Worm (Caenorhabditis elegans) whole organism, L1 larva: ENCODE measurements around the gene ins-31.

ENCODE experiments used
- C04F5.9 ChIP-seq: sonication (generic microtip); optimal IDR thresholded peaks from 2 replicates; lab custom pipeline; 2016; ENCODE audit warnings: missing genetic modification characterization, missing compliant biosample characterization
- F16B12.6 ChIP-seq: fragments of 150-350 bp; optimal IDR thresholded peaks from 2 replicates; lab custom pipeline; 2014; ENCODE audit warnings: missing biosample characterization, missing genetic modification characterization
- aha-1 ChIP-seq: fragments of 150-350 bp; optimal IDR thresholded peaks from 2 replicates; lab custom pipeline; 2014; ENCODE audit warnings: missing biosample characterization, missing genetic modification characterization
- alr-1 ChIP-seq: fragments of 200-800 bp; sonication (Bioruptor generic); optimal IDR thresholded peaks from 2 replicates; lab custom pipeline; 2018; ENCODE audit warnings: borderline replicate concordance, mild to moderate bottlenecking, missing genetic modification characterization, missing compliant biosample characterization
- aly-2 ChIP-seq: fragments of 150-350 bp; optimal IDR thresholded peaks from 2 replicates; lab custom pipeline; 2014; ENCODE audit warnings: missing biosample characterization, missing genetic modification characterization
- ceh-8 ChIP-seq: fragments of 200-800 bp; sonication (Bioruptor generic); optimal IDR thresholded peaks from 2 replicates; lab custom pipeline; 2018; ENCODE audit warnings: mild to moderate bottlenecking, missing genetic modification characterization, moderate library complexity, missing compliant biosample characterization
- ceh-82 ChIP-seq, 3 experiments: fragments of 150-350 bp in 1 of 3; sonication (generic microtip) in 2 of 3; optimal IDR thresholded peaks; 2 replicates each; lab custom pipeline; 2014 to 2017; ENCODE audit warnings: missing biosample characterization in 3 of 3, missing genetic modification characterization in 3 of 3
- ceh-88 ChIP-seq: fragments of 200-800 bp; sonication (Bioruptor generic); IDR thresholded peaks from 2 replicates; pipeline ENCODE4 v1.3.6; 2022; ENCODE audit warnings: missing genetic modification characterization, missing compliant biosample characterization
- dsc-1 ChIP-seq: sonication (generic microtip); optimal IDR thresholded peaks from 2 replicates; lab custom pipeline; 2016; ENCODE audit warnings: mild to moderate bottlenecking, missing genetic modification characterization, missing compliant biosample characterization
- efl-1 ChIP-seq, 4 experiments: fragments of 150-350 bp; optimal IDR thresholded peaks in 3 of 4; peaks in 1 of 4; 1 replicate in 1 of 4; 2 replicates in 3 of 4; lab custom pipeline; 2014; ENCODE audit warnings: missing biosample characterization in 2 of 4, missing genetic modification characterization in 2 of 4, missing genetic modification reagents in 2 of 4
- efl-3 ChIP-seq: fragments of 200-800 bp; sonication (Bioruptor generic); optimal IDR thresholded peaks from 2 replicates; lab custom pipeline; 2018; ENCODE audit warnings: mild to moderate bottlenecking, missing genetic modification characterization, missing compliant biosample characterization
- egl-27 ChIP-seq, 2 experiments: fragments of 150-350 bp in 1 of 2; sonication (generic microtip); optimal IDR thresholded peaks; 3 replicates each; lab custom pipeline; 2017 to 2018; ENCODE audit warnings: missing biosample characterization in 2 of 2, missing genetic modification characterization in 2 of 2, missing genetic modification reagents in 2 of 2
- elt-2 ChIP-seq: sonication (generic microtip); optimal IDR thresholded peaks from 2 replicates; lab custom pipeline; 2016; ENCODE audit warnings: missing genetic modification characterization, mild to moderate bottlenecking, inconsistent platforms, missing compliant biosample characterization, missing genetic modification reagents
- elt-3 ChIP-seq, 6 experiments: fragments of 150-350 bp in 1 of 6; sonication (generic microtip); optimal IDR thresholded peaks; 2 replicates each; lab custom pipeline; 2017 to 2018; ENCODE audit warnings: missing biosample characterization in 6 of 6, missing genetic modification characterization in 6 of 6, inconsistent platforms in 1 of 6
- ets-5 ChIP-seq: fragments of 200-800 bp; sonication (Bioruptor generic); IDR thresholded peaks from 2 replicates; pipeline ENCODE4 v1.3.6; 2022; ENCODE audit warnings: missing genetic modification characterization, missing compliant biosample characterization
- fkh-4 ChIP-seq: sonication (generic microtip); optimal IDR thresholded peaks from 2 replicates; lab custom pipeline; 2016; ENCODE audit warnings: missing compliant biosample characterization, missing genetic modification characterization, borderline replicate concordance
- fkh-8 ChIP-seq: sonication (generic microtip); optimal IDR thresholded peaks from 2 replicates; lab custom pipeline; 2016; ENCODE audit warnings: mild to moderate bottlenecking, missing genetic modification characterization, missing compliant biosample characterization
- grh-1 ChIP-seq: fragments of 200-800 bp; sonication (Bioruptor generic); IDR thresholded peaks from 2 replicates; pipeline ENCODE4 v1.3.6; 2022; ENCODE audit warnings: missing genetic modification reagents, missing genetic modification characterization, missing compliant biosample characterization
- hlh-17 ChIP-seq: fragments of 200-800 bp; sonication (Bioruptor generic); optimal IDR thresholded peaks from 2 replicates; lab custom pipeline; 2018; ENCODE audit warnings: missing genetic modification characterization, mild to moderate bottlenecking, missing compliant biosample characterization, moderate library complexity, borderline replicate concordance
- irx-1 ChIP-seq: sonication (generic microtip); optimal IDR thresholded peaks from 2 replicates; lab custom pipeline; 2016; ENCODE audit warnings: missing genetic modification characterization, missing compliant biosample characterization
- lin-13 ChIP-seq: fragments of 150-350 bp; optimal IDR thresholded peaks from 2 replicates; lab custom pipeline; 2014; ENCODE audit warnings: missing biosample characterization, missing genetic modification reagents, missing genetic modification characterization
- lin-14 ChIP-seq: fragments of 200-800 bp; sonication (Bioruptor generic); optimal IDR thresholded peaks from 2 replicates; lab custom pipeline; 2018; ENCODE audit warnings: mild to moderate bottlenecking, missing genetic modification characterization, moderate library complexity, missing compliant biosample characterization
- lin-35 ChIP-seq, 2 experiments: fragments of 150-350 bp; optimal IDR thresholded peaks; 2 replicates each; lab custom pipeline; 2014; ENCODE audit warnings: missing biosample characterization in 2 of 2, missing genetic modification characterization in 2 of 2, missing genetic modification reagents in 2 of 2
- lin-39 ChIP-seq: fragments of 150-350 bp; optimal IDR thresholded peaks from 2 replicates; lab custom pipeline; 2014; ENCODE audit warnings: missing biosample characterization, missing genetic modification reagents, missing genetic modification characterization
- lir-3 ChIP-seq: sonication (generic microtip); optimal IDR thresholded peaks from 2 replicates; lab custom pipeline; 2016; ENCODE audit warnings: mild to moderate bottlenecking, missing genetic modification characterization, moderate library complexity, missing compliant biosample characterization; ENCODE audit not compliant: poor library complexity
- mdl-1 ChIP-seq, 2 experiments: fragments of 150-350 bp; optimal IDR thresholded peaks; 2 replicates each; lab custom pipeline; 2014 to 2017; ENCODE audit warnings: missing biosample characterization in 2 of 2, missing genetic modification characterization in 2 of 2, inconsistent platforms in 1 of 2
- mef-2 ChIP-seq: fragments of 150-350 bp; optimal IDR thresholded peaks from 2 replicates; lab custom pipeline; 2014; ENCODE audit warnings: missing biosample characterization, missing genetic modification characterization
- mep-1 ChIP-seq: fragments of 150-350 bp; optimal IDR thresholded peaks from 2 replicates; lab custom pipeline; 2014; ENCODE audit warnings: missing biosample characterization, missing genetic modification characterization
- nhr-20 ChIP-seq: sonication (generic microtip); optimal IDR thresholded peaks from 2 replicates; lab custom pipeline; 2016; ENCODE audit warnings: mild to moderate bottlenecking, missing genetic modification characterization, missing compliant biosample characterization
- nhr-47 ChIP-seq: sonication (generic microtip); optimal IDR thresholded peaks from 2 replicates; lab custom pipeline; 2016; ENCODE audit warnings: mild to moderate bottlenecking, missing genetic modification characterization, moderate library complexity, missing compliant biosample characterization
- nhr-76 ChIP-seq: sonication (generic microtip); optimal IDR thresholded peaks from 2 replicates; lab custom pipeline; 2017; ENCODE audit warnings: missing biosample characterization, missing genetic modification characterization
- nhr-77 ChIP-seq: fragments of 150-350 bp; optimal IDR thresholded peaks from 2 replicates; lab custom pipeline; 2014; ENCODE audit warnings: missing biosample characterization, missing genetic modification characterization
- nhr-85 ChIP-seq: sonication (generic microtip); peaks from one replicate; lab custom pipeline; 2016; ENCODE audit warnings: missing genetic modification characterization, inconsistent platforms, missing compliant biosample characterization
- nhr-90 ChIP-seq: sonication (generic microtip); optimal IDR thresholded peaks from 2 replicates; lab custom pipeline; 2016; ENCODE audit warnings: mild to moderate bottlenecking, missing genetic modification characterization, missing compliant biosample characterization; ENCODE audit not compliant: poor library complexity
- pag-3 ChIP-seq: sonication (generic microtip); optimal IDR thresholded peaks from 2 replicates; lab custom pipeline; 2017; ENCODE audit warnings: missing genetic modification characterization, mild to moderate bottlenecking, missing compliant biosample characterization, antibody characterized with exemption, borderline replicate concordance; ENCODE audit not compliant: insufficient read depth
- pax-3 ChIP-seq: fragments of 200-800 bp; sonication (Bioruptor generic); optimal IDR thresholded peaks from 2 replicates; lab custom pipeline; 2018; ENCODE audit warnings: mild to moderate bottlenecking, missing genetic modification characterization, moderate library complexity, missing compliant biosample characterization
- pqm-1 ChIP-seq: sonication (generic microtip); optimal IDR thresholded peaks from 3 replicates; lab custom pipeline; 2017; ENCODE audit warnings: missing biosample characterization, missing genetic modification characterization
- snpc-4 ChIP-seq: fragments of 150-350 bp; optimal IDR thresholded peaks from 2 replicates; lab custom pipeline; 2014; ENCODE audit warnings: missing biosample characterization, missing genetic modification characterization
- sptf-1 ChIP-seq: fragments of 150-350 bp; optimal IDR thresholded peaks from 2 replicates; lab custom pipeline; 2014; ENCODE audit warnings: missing biosample characterization, missing genetic modification characterization
- swsn-7 ChIP-seq: sonication (generic microtip); optimal IDR thresholded peaks from 2 replicates; lab custom pipeline; 2016; ENCODE audit warnings: missing genetic modification characterization, missing compliant biosample characterization
- unc-130 ChIP-seq: fragments of 150-350 bp; optimal IDR thresholded peaks from 2 replicates; lab custom pipeline; 2017; ENCODE audit warnings: missing biosample characterization, missing genetic modification characterization, inconsistent platforms
- unc-86 ChIP-seq: sonication (generic microtip); optimal IDR thresholded peaks from 2 replicates; lab custom pipeline; 2016; ENCODE audit warnings: missing genetic modification characterization, missing compliant biosample characterization
- unc-98 ChIP-seq: fragments of 200-800 bp; sonication (Bioruptor generic); IDR thresholded peaks from 2 replicates; pipeline ENCODE4 v1.3.6; 2022; ENCODE audit warnings: missing genetic modification characterization, missing compliant biosample characterization
- vab-15 ChIP-seq: sonication (generic microtip); optimal IDR thresholded peaks from 2 replicates; lab custom pipeline; 2017; ENCODE audit warnings: missing genotype, mild to moderate bottlenecking, missing genetic modification characterization, missing compliant biosample characterization
- xbp-1 ChIP-seq: sonication (generic microtip); optimal IDR thresholded peaks from 2 replicates; lab custom pipeline; 2016; ENCODE audit warnings: missing genetic modification characterization, missing compliant biosample characterization
- zag-1 ChIP-seq: fragments of 150-350 bp; optimal IDR thresholded peaks from 2 replicates; lab custom pipeline; 2014; ENCODE audit warnings: missing biosample characterization, missing genetic modification characterization

ins-31 gene

ce11 chrII:3113934-3114333, 12.9 kb upstream of the ins-31 start, which contains the start of gene clec-123:
clec-123 (plus strand) TSS chrII:3114234.
- TF ChIP-seq nhr-76 (tag; lab: Kevin White, UChicago) (no peak), lin-14 (GFP tag; lab: Kevin White, UChicago) (no peak)

- TF ChIP-seq nhr-47 (no peak), fkh-8 (tag; lab: Kevin White, UChicago) (no peak), nhr-76 (tag; lab: Kevin White, UChicago) (no peak), alr-1 (tag; lab: Kevin White, UChicago) (no peak), efl-1 (optimal IDR thresholded peaks at IDR 0.05; lab: Kevin White, UChicago) (no peak), efl-1 (GFP tag; optimal IDR thresholded peaks at IDR 0.05 in 1 of 2; lab: Kevin White, UChicago) (no peak), ceh-8 (no peak), pax-3 (tag; lab: Kevin White, UChicago) (no peak), nhr-20 (tag; lab: Kevin White, UChicago) (no peak), lin-13 (GFP tag; lab: Kevin White, UChicago) (no peak), ets-5 (GFP tag; lab: Robert Waterston, UW) (no peak), efl-3 (GFP tag; lab: Kevin White, UChicago) (no peak), lir-3 (tag; lab: Kevin White, UChicago) (no peak), sptf-1 (tag; lab: Kevin White, UChicago) (no peak), nhr-90 (tag; lab: Kevin White, UChicago) (no peak), ceh-82 (tag; optimal IDR thresholded peaks at IDR 0.05; lab: Kevin White, UChicago) (no peak), grh-1 (GFP tag; lab: Robert Waterston, UW) (no peak), swsn-7 (no peak), lin-14 (GFP tag; lab: Kevin White, UChicago) (no peak)
Observed at ce11 chrII:3117471-3117870, 9.4 kb upstream of the ins-31 start, which contains the start of gene T10D4.7. T10D4.7 (plus strand) TSS chrII:3117771.

- peak; percentile 46 to 63 for TF ChIP-seq lin-35 (GFP tag; optimal IDR thresholded peaks at IDR 0.05; lab: Kevin White, UChicago)
- no peak for TF ChIP-seq elt-2 (tag; lab: Kevin White, UChicago)
- peak in 1 of 3 experiments; percentile 19 for TF ChIP-seq ceh-82 (tag; optimal IDR thresholded peaks at IDR 0.05; lab: Kevin White, UChicago)
- TF ChIP-seq pag-3 (tag; lab: Kevin White, UChicago) = no peak
- TF ChIP-seq nhr-47 = no peak
- TF ChIP-seq hlh-17 (GFP tag; lab: Kevin White, UChicago) = no peak
- TF ChIP-seq elt-3 (tag; optimal IDR thresholded peaks at IDR 0.05; lab: Kevin White, UChicago) = no peak
- no peak for TF ChIP-seq swsn-7
- no peak for TF ChIP-seq sptf-1 (tag; lab: Kevin White, UChicago)
- no peak for TF ChIP-seq C04F5.9 (tag; lab: Kevin White, UChicago)
- TF ChIP-seq xbp-1 (tag; lab: Kevin White, UChicago) = no peak
- TF ChIP-seq efl-3 (GFP tag; lab: Kevin White, UChicago) = no peak
- TF ChIP-seq nhr-77 (tag; lab: Kevin White, UChicago) = no peak
- no peak for TF ChIP-seq egl-27 (tag; optimal IDR thresholded peaks at IDR 0.05; lab: Kevin White, UChicago)
- no peak for TF ChIP-seq vab-15
- no peak for TF ChIP-seq pax-3 (tag; lab: Kevin White, UChicago)
- TF ChIP-seq mep-1 (tag; lab: Kevin White, UChicago) = peak; percentile 34
- peak; percentile 51 to 67 for TF ChIP-seq efl-1 (optimal IDR thresholded peaks at IDR 0.05; lab: Kevin White, UChicago)
- peak in 1 of 2 experiments; percentile 45 for TF ChIP-seq efl-1 (GFP tag; optimal IDR thresholded peaks at IDR 0.05 in 1 of 2; lab: Kevin White, UChicago)
- TF ChIP-seq F16B12.6 (tag; lab: Kevin White, UChicago) = peak; percentile 80
- TF ChIP-seq snpc-4 (tag; lab: Kevin White, UChicago) = no peak
- no peak for TF ChIP-seq unc-98
- no peak for TF ChIP-seq mdl-1 (tag; optimal IDR thresholded peaks at IDR 0.05; lab: Kevin White, UChicago)
- TF ChIP-seq ceh-88 (GFP tag; lab: Robert Waterston, UW) = no peak
- no peak for TF ChIP-seq nhr-85 (tag; lab: Kevin White, UChicago)
- TF ChIP-seq mef-2 = no peak
- no peak for TF ChIP-seq dsc-1
- TF ChIP-seq nhr-90 (tag; lab: Kevin White, UChicago) = no peak
- TF ChIP-seq zag-1 (tag; lab: Kevin White, UChicago) = no peak
- TF ChIP-seq unc-86 (tag; lab: Kevin White, UChicago) = no peak
- TF ChIP-seq fkh-4 (tag; lab: Kevin White, UChicago) = no peak
- no peak for TF ChIP-seq lin-39 (tag; lab: Kevin White, UChicago)
- no peak for TF ChIP-seq irx-1 (tag; lab: Kevin White, UChicago)
- TF ChIP-seq unc-130 (tag; lab: Kevin White, UChicago) = no peak
- no peak for TF ChIP-seq aha-1
- no peak for TF ChIP-seq aly-2 (tag; lab: Kevin White, UChicago)
- TF ChIP-seq pqm-1 (tag; lab: Kevin White, UChicago) = no peak
Observed at ce11 chrII:3118907-3119382, 7.9 kb upstream of the ins-31 start, which contains the start of gene T10D4.6. T10D4.6 (plus strand) TSS chrII:3119332.
